Worm (Caenorhabditis elegans) whole organism, L3 larva: ENCODE results near the gene T20F7.1.

ENCODE experiments used
- R02D3.7 ChIP-seq: fragments of 150-350 bp; optimal IDR thresholded peaks from 2 replicates; lab custom pipeline; 2014; ENCODE audit warnings: missing biosample characterization, missing genetic modification characterization
- ZK546.5 ChIP-seq: sonication (generic microtip); optimal IDR thresholded peaks from 2 replicates; lab custom pipeline; 2017; ENCODE audit warnings: missing biosample characterization, missing genetic modification characterization
- aly-2 ChIP-seq: fragments of 150-350 bp; optimal IDR thresholded peaks from 2 replicates; lab custom pipeline; 2014; ENCODE audit warnings: missing biosample characterization, missing genetic modification characterization
- ama-1 ChIP-seq: fragments of 150-350 bp; optimal IDR thresholded peaks from 2 replicates; lab custom pipeline; 2018
- ceh-28 ChIP-seq: fragments of 150-350 bp; optimal IDR thresholded peaks from 2 replicates; lab custom pipeline; 2014; ENCODE audit warnings: missing biosample characterization, missing genetic modification reagents, missing genetic modification characterization
- daf-12 ChIP-seq: fragments of 150-350 bp; optimal IDR thresholded peaks from 2 replicates; lab custom pipeline; 2014; ENCODE audit warnings: missing biosample characterization, missing genetic modification reagents, missing genetic modification characterization
- egl-5 ChIP-seq: fragments of 150-350 bp; optimal IDR thresholded peaks from 2 replicates; lab custom pipeline; 2017; ENCODE audit warnings: missing biosample characterization, missing genetic modification reagents, missing genetic modification characterization, inconsistent platforms
- elt-1 ChIP-seq: fragments of 150-350 bp; optimal IDR thresholded peaks from 2 replicates; lab custom pipeline; 2014; ENCODE audit warnings: missing biosample characterization, missing genetic modification characterization
- elt-2 ChIP-seq: sonication (generic microtip); optimal IDR thresholded peaks from 2 replicates; lab custom pipeline; 2016; ENCODE audit warnings: missing genetic modification reagents, mild to moderate bottlenecking, missing genetic modification characterization, missing compliant biosample characterization
- elt-3 ChIP-seq, 3 experiments: fragments of 150-350 bp in 1 of 3; sonication (generic microtip) in 2 of 3; optimal IDR thresholded peaks; 2 replicates in 2 of 3; 4 replicates in 1 of 3; lab custom pipeline; 2014 to 2017; ENCODE audit warnings: missing biosample characterization in 3 of 3, missing genetic modification characterization in 3 of 3
- fos-1 ChIP-seq: fragments of 150-350 bp; optimal IDR thresholded peaks from 2 replicates; lab custom pipeline; 2014; ENCODE audit warnings: missing biosample characterization, missing genetic modification characterization
- hmg-11 ChIP-seq: sonication (generic microtip); optimal IDR thresholded peaks from 2 replicates; lab custom pipeline; 2016; ENCODE audit warnings: missing genetic modification characterization, missing compliant biosample characterization
- jun-1 ChIP-seq: fragments of 150-350 bp; optimal IDR thresholded peaks from 2 replicates; lab custom pipeline; 2014; ENCODE audit warnings: missing biosample characterization, missing genetic modification reagents, missing genetic modification characterization
- lin-15B ChIP-seq: fragments of 150-350 bp; optimal IDR thresholded peaks from 2 replicates; lab custom pipeline; 2014; ENCODE audit warnings: missing biosample characterization, missing genetic modification characterization
- lin-39 ChIP-seq: fragments of 150-350 bp; optimal IDR thresholded peaks from 2 replicates; lab custom pipeline; 2018; ENCODE audit warnings: missing biosample characterization, missing genetic modification reagents, missing genetic modification characterization
- lsy-12 ChIP-seq: sonication (generic microtip); optimal IDR thresholded peaks from 2 replicates; lab custom pipeline; 2016; ENCODE audit warnings: mild to moderate bottlenecking, missing genetic modification characterization, missing compliant biosample characterization
- mml-1 ChIP-seq: fragments of 150-350 bp; sonication (generic microtip); optimal IDR thresholded peaks from 3 replicates; lab custom pipeline; 2014; ENCODE audit warnings: missing biosample characterization, missing genetic modification characterization
- nfya-1 ChIP-seq: sonication (generic microtip); optimal IDR thresholded peaks from 2 replicates; lab custom pipeline; 2017; ENCODE audit warnings: missing genetic modification characterization, mild to moderate bottlenecking, missing compliant biosample characterization, antibody characterized with exemption, moderate library complexity; ENCODE audit not compliant: insufficient read depth
- nhr-11 ChIP-seq: fragments of 150-350 bp; optimal IDR thresholded peaks from 2 replicates; lab custom pipeline; 2014; ENCODE audit warnings: missing biosample characterization, missing genetic modification characterization
- nhr-23 ChIP-seq: fragments of 150-350 bp; optimal IDR thresholded peaks from 2 replicates; lab custom pipeline; 2014; ENCODE audit warnings: missing biosample characterization, missing genetic modification reagents, missing genetic modification characterization
- nhr-25 ChIP-seq: sonication (generic microtip); optimal IDR thresholded peaks from 2 replicates; lab custom pipeline; 2017; ENCODE audit warnings: missing biosample characterization, missing genetic modification characterization
- nhr-28 ChIP-seq: fragments of 150-350 bp; optimal IDR thresholded peaks from 2 replicates; lab custom pipeline; 2014; ENCODE audit warnings: missing biosample characterization, missing genetic modification characterization
- nhr-43 ChIP-seq: sonication (generic microtip); optimal IDR thresholded peaks from 2 replicates; lab custom pipeline; 2016; ENCODE audit warnings: mild to moderate bottlenecking, missing genetic modification characterization, missing compliant biosample characterization; ENCODE audit not compliant: poor library complexity, severe bottlenecking
- nhr-67 ChIP-seq: fragments of 150-350 bp; optimal IDR thresholded peaks from 2 replicates; lab custom pipeline; 2014; ENCODE audit warnings: missing biosample characterization, missing genetic modification characterization
- nhr-76 ChIP-seq: fragments of 150-350 bp; sonication (generic microtip); optimal IDR thresholded peaks from 5 replicates; lab custom pipeline; 2014; ENCODE audit warnings: missing biosample characterization, missing genetic modification characterization
- pha-4 ChIP-seq: fragments of 150-350 bp; optimal IDR thresholded peaks from 2 replicates; lab custom pipeline; 2014; ENCODE audit warnings: missing biosample characterization, missing genetic modification reagents, missing genetic modification characterization
- pqm-1 ChIP-seq: fragments of 150-350 bp; optimal IDR thresholded peaks from 2 replicates; lab custom pipeline; 2017; ENCODE audit warnings: missing biosample characterization, missing genetic modification characterization, inconsistent platforms
- skn-1 ChIP-seq: fragments of 150-350 bp; optimal IDR thresholded peaks from 2 replicates; lab custom pipeline; 2014; ENCODE audit warnings: missing biosample characterization, missing genetic modification characterization
- snpc-4 ChIP-seq: fragments of 150-350 bp; optimal IDR thresholded peaks from 2 replicates; lab custom pipeline; 2014; ENCODE audit warnings: missing biosample characterization, missing genetic modification characterization
- tbx-2 ChIP-seq: sonication (generic microtip); optimal IDR thresholded peaks from 2 replicates; lab custom pipeline; 2016; ENCODE audit warnings: mild to moderate bottlenecking, missing genetic modification characterization, missing compliant biosample characterization
- unc-39 ChIP-seq: sonication (generic microtip); optimal IDR thresholded peaks from 4 replicates; lab custom pipeline; 2017; ENCODE audit warnings: missing biosample characterization, missing genetic modification characterization
- unc-62 ChIP-seq: fragments of 150-350 bp; sonication (generic microtip); optimal IDR thresholded peaks from 4 replicates; lab custom pipeline; 2014; ENCODE audit warnings: missing biosample characterization, missing genetic modification reagents, missing genetic modification characterization
- zag-1 ChIP-seq: fragments of 150-350 bp; optimal IDR thresholded peaks from 2 replicates; lab custom pipeline; 2014; ENCODE audit warnings: missing biosample characterization, missing genetic modification characterization
- ztf-11 ChIP-seq: fragments of 150-350 bp; optimal IDR thresholded peaks from 2 replicates; lab custom pipeline; 2014; ENCODE audit warnings: missing biosample characterization, missing genetic modification characterization
- ztf-4 ChIP-seq: fragments of 150-350 bp; optimal IDR thresholded peaks from 2 replicates; lab custom pipeline; 2014; ENCODE audit warnings: missing biosample characterization, missing genetic modification characterization

Gene T20F7.1

DNA sequence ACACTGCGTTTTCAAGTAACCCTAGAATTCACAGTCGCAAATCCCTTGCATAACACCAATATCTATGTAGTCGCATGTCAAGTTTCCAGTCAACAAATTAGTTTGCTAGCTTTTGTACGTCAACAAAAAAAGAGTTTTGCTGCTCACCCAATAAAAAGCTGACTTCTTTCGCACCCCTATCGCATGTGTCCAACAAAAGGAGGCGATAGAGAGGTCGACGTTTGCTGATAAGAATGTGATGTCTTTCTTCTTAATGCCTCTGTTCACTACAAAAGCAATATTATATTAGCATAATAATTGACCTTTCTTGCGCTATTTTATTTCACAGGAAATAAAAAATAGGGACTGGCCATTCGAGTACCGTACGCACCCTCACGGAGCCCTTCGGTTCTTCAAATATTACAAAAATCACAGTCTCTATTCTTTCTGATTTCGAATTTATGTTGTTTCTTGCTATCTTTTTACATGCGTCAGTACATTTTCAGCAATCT is 12.7 kb upstream of the T20F7.1 start, which contains the start of gene T20F7.3:
TSS of gene T20F7.3 (plus strand) at position 441 of the 491 bp plus-strand sequence.
- TF ChIP-seq fos-1 (no peak), elt-2 (tag; lab: Kevin White, UChicago) (peak; percentile 64), ztf-11 (tag; lab: Kevin White, UChicago) (no peak)

DNA sequence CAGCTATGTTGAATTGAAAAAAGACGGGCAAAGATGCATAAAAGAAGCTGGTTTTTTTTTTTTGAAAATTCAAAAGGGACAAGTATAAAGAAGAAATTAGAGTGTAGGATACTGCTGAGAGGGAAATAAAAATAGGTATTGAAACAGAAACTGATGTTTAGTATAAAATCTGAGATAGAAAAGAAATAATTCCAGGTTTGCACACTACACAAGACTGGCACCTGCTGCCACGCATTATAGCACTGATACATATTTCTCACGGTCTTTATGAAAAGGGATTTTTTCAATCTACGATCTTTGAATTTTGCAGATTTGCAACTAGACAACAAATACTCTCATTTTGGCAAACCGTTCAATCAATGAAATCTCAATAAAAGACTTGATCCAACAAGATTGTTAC is 9.4 kb upstream of the T20F7.1 start:
- TF ChIP-seq aly-2 (tag; lab: Kevin White, UChicago) (no peak), unc-62 (no peak), nhr-67 (tag; lab: Kevin White, UChicago) (no peak), nhr-76 (tag; lab: Kevin White, UChicago) (no peak), nhr-11 (tag; lab: Kevin White, UChicago) (no peak), elt-2 (tag; lab: Kevin White, UChicago) (no peak), R02D3.7 (tag; lab: Kevin White, UChicago) (no peak), skn-1 (no peak), elt-3 (tag; optimal IDR thresholded peaks at IDR 0.05; lab: Kevin White, UChicago) (no peak), unc-39 (tag; lab: Kevin White, UChicago) (no peak), nfya-1 (no peak), jun-1 (no peak), elt-1 (no peak), daf-12 (tag; lab: Kevin White, UChicago) (no peak)

DNA sequence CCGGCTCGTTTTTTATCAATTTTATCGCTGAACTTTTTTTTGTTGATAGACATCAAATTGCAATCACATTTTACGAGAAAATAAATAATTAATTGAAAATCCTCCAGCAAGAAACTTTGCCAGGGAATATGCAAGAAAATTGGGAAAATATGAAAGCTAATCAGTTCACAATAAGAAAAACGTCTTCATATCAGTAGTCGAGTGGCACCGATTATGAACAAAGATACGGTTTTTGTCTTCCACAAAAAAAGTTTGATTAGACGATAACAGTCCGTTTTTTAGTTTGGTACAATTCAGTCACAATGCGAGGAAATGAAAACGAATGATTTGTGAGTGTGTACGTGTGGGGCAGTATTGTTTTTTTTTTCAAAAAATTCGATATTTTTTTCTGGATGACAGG is 7.7 kb upstream of the T20F7.1 start:
- TF ChIP-seq ZK546.5 = no peak
- TF ChIP-seq hmg-11 (tag; lab: Kevin White, UChicago) = no peak
- TF ChIP-seq fos-1 = no peak
- TF ChIP-seq egl-5 (tag; lab: Kevin White, UChicago) = no peak
- TF ChIP-seq elt-2 (tag; lab: Kevin White, UChicago) = peak; percentile 81
- peak; percentile 10 for TF ChIP-seq pqm-1 (tag; lab: Kevin White, UChicago)
- TF ChIP-seq nfya-1 = no peak
- no peak for TF ChIP-seq elt-1
- TF ChIP-seq snpc-4 (tag; lab: Kevin White, UChicago) = no peak
- no peak for TF ChIP-seq pha-4
- TF ChIP-seq aly-2 (tag; lab: Kevin White, UChicago) = no peak
- TF ChIP-seq ceh-28 = no peak
- TF ChIP-seq ama-1 (lab: Kevin White, UChicago) = no peak
- no peak for TF ChIP-seq lin-15B

DNA sequence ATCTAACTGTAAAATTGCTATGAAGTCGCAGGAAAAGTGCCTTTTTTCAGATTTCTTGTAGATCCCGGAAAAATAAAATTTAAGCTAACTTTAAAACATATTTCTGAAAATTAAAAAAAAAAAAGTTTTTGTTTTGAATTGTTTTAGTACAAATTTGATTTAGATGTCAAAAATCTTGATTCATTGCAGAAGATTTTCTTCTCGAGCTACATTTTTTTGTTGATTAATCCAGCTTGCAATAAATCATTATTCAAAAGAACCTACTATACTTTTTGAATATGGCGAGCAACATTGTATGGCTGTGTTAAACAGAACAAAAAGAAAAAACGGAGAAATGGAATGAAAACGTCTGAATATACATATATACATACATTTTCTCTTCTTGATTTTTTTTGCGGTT is 7.0 kb upstream of the T20F7.1 start:
- TF ChIP-seq unc-39 (tag; lab: Kevin White, UChicago) (no peak), pha-4 (no peak), nhr-28 (tag; lab: Kevin White, UChicago) (no peak), lin-15B (no peak)

DNA sequence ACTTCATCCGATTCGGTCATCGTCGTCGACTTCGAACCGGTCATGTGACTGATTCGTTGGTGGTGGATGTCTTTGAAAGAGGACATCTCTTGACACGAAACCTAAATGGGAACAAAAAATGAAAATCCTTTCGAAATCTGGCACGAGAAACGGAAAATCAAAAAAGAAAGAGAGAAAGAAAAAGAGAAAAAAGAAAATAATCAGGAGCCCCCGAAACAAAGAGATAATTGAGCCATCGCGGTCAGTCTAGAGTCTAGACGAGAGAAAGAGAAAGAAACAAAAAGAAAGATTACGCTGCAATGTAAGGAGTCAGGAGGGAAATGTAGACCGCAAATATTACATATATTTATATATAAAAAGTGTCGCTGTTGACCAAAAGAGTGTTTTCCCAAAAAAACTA is 3.8 kb upstream of the T20F7.1 start, which contains the start of gene aakg-2:
TSS of gene aakg-2 (minus strand) at position 101 of the 400 bp plus-strand sequence.
- TF ChIP-seq nhr-25 (tag; lab: Kevin White, UChicago) = no peak
- no peak for TF ChIP-seq pqm-1 (tag; lab: Kevin White, UChicago)
- TF ChIP-seq jun-1 = no peak
- TF ChIP-seq pha-4 = peak; percentile 9
- no peak for TF ChIP-seq lin-15B
- TF ChIP-seq nhr-43 (tag; lab: Kevin White, UChicago) = no peak
- no peak for TF ChIP-seq skn-1

DNA sequence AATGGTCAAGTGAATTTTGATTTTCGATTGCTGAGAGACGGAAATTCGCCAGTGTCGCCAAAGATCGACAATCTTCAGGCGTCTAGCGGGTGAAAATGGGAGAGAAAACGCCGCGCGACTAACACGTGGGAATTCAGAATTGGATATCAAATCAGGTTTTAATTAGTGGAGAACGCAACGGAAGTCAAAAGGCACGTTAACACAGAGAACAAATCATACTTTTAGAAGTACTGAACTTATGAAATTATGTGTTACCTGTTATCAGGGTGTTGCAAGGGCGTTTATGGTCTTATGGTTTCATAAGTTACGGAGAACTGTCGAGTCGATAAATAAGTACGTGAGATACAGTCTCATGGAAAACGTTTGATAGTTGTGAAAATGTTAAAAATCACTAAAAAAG is 1.4 kb upstream of the T20F7.1 start:
- no peak for TF ChIP-seq pqm-1 (tag; lab: Kevin White, UChicago)
- peak; percentile 70 for TF ChIP-seq nhr-43 (tag; lab: Kevin White, UChicago)
- TF ChIP-seq mml-1 = no peak
- TF ChIP-seq ceh-28 = no peak
- peak; percentile 32 for TF ChIP-seq elt-2 (tag; lab: Kevin White, UChicago)
- no peak for TF ChIP-seq lin-39 (tag; lab: Kevin White, UChicago)
- peak; percentile 27 for TF ChIP-seq nhr-23

DNA sequence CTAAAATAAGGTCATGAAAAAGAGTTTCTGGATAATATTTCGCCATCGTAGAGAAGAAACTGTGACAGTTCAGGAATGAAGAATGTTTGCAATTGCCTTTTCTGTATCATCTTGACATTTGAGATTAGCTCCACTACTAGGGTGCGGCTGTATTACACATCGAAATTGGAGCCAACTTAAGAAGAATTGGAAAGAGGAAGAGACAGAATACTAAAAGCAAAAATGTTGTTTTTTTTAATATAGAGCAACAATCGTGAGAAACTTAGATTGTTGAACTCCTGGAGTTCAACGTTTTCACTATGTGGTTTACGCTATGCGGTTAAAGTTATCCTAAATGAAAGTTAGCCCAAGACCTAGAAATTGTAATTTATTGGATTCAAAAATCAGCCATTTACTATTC is 7.7 kb downstream of the T20F7.1 start, which contains the start of gene acs-9:
TSS of gene acs-9 (minus strand) at position 101 of the 400 bp plus-strand sequence.
- no peak for TF ChIP-seq zag-1 (tag; lab: Kevin White, UChicago)
- TF ChIP-seq ztf-11 (tag; lab: Kevin White, UChicago) = no peak
- TF ChIP-seq ztf-4 (tag; lab: Kevin White, UChicago) = no peak
- TF ChIP-seq lin-15B = no peak
- TF ChIP-seq lin-39 (tag; lab: Kevin White, UChicago) = no peak
- TF ChIP-seq nhr-23 = no peak
- no peak for TF ChIP-seq tbx-2 (tag; lab: Kevin White, UChicago)
- TF ChIP-seq elt-3 (tag; optimal IDR thresholded peaks at IDR 0.05; lab: Kevin White, UChicago) = no peak
- no peak for TF ChIP-seq lsy-12 (tag; lab: Kevin White, UChicago)
- TF ChIP-seq aly-2 (tag; lab: Kevin White, UChicago) = no peak
- TF ChIP-seq ama-1 (lab: Kevin White, UChicago) = no peak
